Worm (Caenorhabditis elegans): ENCODE results near the gene R151.8.

Gene R151.8

DNA sequence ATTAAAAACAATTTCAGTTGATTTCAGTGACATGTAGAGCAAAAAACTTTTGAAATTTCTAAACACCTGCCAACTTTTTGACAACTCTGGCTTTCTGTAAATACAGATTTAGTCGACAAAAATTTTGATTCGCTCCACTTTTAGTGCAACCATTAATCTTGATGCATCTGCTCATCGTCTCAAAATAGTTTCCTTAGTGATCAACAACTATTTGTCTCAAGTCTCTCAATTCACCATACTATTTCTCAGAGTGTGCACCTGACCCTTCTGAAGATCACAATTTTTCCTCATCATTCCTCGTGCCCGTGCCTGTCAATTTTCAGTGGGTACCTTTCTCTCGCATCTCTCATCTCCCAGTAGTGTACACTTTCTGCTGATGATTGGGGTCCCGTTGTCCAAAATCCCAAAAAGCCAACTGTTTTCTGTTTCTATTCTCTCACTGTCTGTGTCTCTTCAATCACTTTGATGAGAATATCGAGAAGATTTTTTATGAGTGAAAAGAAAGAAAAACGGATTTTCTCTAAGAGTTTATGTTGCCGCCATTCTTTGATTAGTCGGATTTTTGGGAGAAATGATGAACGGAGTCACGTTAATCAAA, 12.6 kb downstream of the R151.8 start (continued):
- no peak for TF ChIP-seq ZK546.5 (tag; optimal IDR thresholded peaks at IDR 0.05)
- TF ChIP-seq spr-3 (GFP tag; optimal IDR thresholded peaks at IDR 0.05), result no peak
- no peak for TF ChIP-seq ctbp-1 (GFP tag; IDR thresholded peaks at IDR 0.05)
- no peak for TF ChIP-seq snpc-4 (tag; optimal IDR thresholded peaks at IDR 0.05)
- no peak for TF ChIP-seq Y105C5A.15 (GFP tag; IDR thresholded peaks at IDR 0.05)
- no peak for TF ChIP-seq R02D3.7 (tag; optimal IDR thresholded peaks at IDR 0.05)
- no peak for TF ChIP-seq snpc-1.2 (GFP tag; IDR thresholded peaks at IDR 0.05)
- TF ChIP-seq nhr-102 (tag; optimal IDR thresholded peaks at IDR 0.05), result no peak
- TF ChIP-seq ceh-82 (tag; optimal IDR thresholded peaks at IDR 0.05), result no peak
- TF ChIP-seq F26F4.8 (GFP tag; conservative IDR thresholded peaks at IDR 0.05), result no peak
- no peak for TF ChIP-seq F49E8.2 (tag; optimal IDR thresholded peaks at IDR 0.05; ENCODE audit: borderline replicate concordance)
- no peak for TF ChIP-seq pha-4 (GFP tag; IDR thresholded peaks at IDR 0.05)
- TF ChIP-seq pha-4 (tag; optimal IDR thresholded peaks at IDR 0.05), result no peak
- no peak for TF ChIP-seq nhr-77 (tag; optimal IDR thresholded peaks at IDR 0.05)
- TF ChIP-seq nhr-28 (tag; optimal IDR thresholded peaks at IDR 0.05), result peak; percentile 5
- TF ChIP-seq nhr-42 (GFP tag; IDR thresholded peaks at IDR 0.05), result no peak
- no peak for TF ChIP-seq ceh-32 (tag; optimal IDR thresholded peaks at IDR 0.05; ENCODE audit: poor library complexity)
- TF ChIP-seq attf-4 (tag; optimal IDR thresholded peaks at IDR 0.05), result no peak
- TF ChIP-seq hif-1 (tag; optimal IDR thresholded peaks at IDR 0.05), result no peak
- no peak for TF ChIP-seq saeg-2 (GFP tag; IDR thresholded peaks at IDR 0.05)
- TF ChIP-seq gei-8 (GFP tag; optimal IDR thresholded peaks at IDR 0.05), result no peak
- TF ChIP-seq mdt-29 (GFP tag; IDR thresholded peaks at IDR 0.05), result no peak
- no peak for TF ChIP-seq vab-7 (GFP tag; IDR thresholded peaks at IDR 0.05)
- TF ChIP-seq hlh-30 (tag; optimal IDR thresholded peaks at IDR 0.05; ENCODE audit: insufficient read depth), result peak; percentile 68
- TF ChIP-seq T26A8.4 (GFP tag; IDR thresholded peaks at IDR 0.05), result no peak
- no peak for TF ChIP-seq madf-9 (GFP tag; conservative IDR thresholded peaks at IDR 0.05)
- no peak for TF ChIP-seq mxl-3 (GFP tag; optimal IDR thresholded peaks at IDR 0.05)
- TF ChIP-seq lin-29 (GFP tag; IDR thresholded peaks at IDR 0.05), result no peak
- TF ChIP-seq zip-11 (GFP tag; IDR thresholded peaks at IDR 0.05), result no peak
- TF ChIP-seq ceh-62 (tag; optimal IDR thresholded peaks at IDR 0.05), result no peak
- TF ChIP-seq rbr-2 (tag; optimal IDR thresholded peaks at IDR 0.05), result no peak
- TF ChIP-seq php-3 (GFP tag; IDR thresholded peaks at IDR 0.05), result no peak
- TF ChIP-seq hmg-1.1 (GFP tag; IDR thresholded peaks at IDR 0.05), result no peak
- TF ChIP-seq nhr-6 (tag; optimal IDR thresholded peaks at IDR 0.05), result no peak
- no peak for TF ChIP-seq jun-1 (tag; optimal IDR thresholded peaks at IDR 0.05)
- TF ChIP-seq lin-1 (GFP tag; IDR thresholded peaks at IDR 0.05), result no peak
- TF ChIP-seq lim-7 (GFP tag; IDR thresholded peaks at IDR 0.05), result no peak
- no peak for TF ChIP-seq zip-2 (tag; optimal IDR thresholded peaks at IDR 0.05)
- no peak for TF ChIP-seq nhr-10 (tag; optimal IDR thresholded peaks at IDR 0.05)
- no peak for TF ChIP-seq nhr-111 (GFP tag; optimal IDR thresholded peaks at IDR 0.05)
- TF ChIP-seq F44E2.7 (GFP tag; IDR thresholded peaks at IDR 0.05), result no peak
- TF ChIP-seq mdl-1 (tag; optimal IDR thresholded peaks at IDR 0.05), result peak in 1 of 2 experiments; percentile 0
- TF ChIP-seq lin-38 (GFP tag; IDR thresholded peaks at IDR 0.05), result no peak
- no peak for TF ChIP-seq mxl-2 (GFP tag; conservative IDR thresholded peaks at IDR 0.05)
- TF ChIP-seq dmd-9 (GFP tag; IDR thresholded peaks at IDR 0.05), result no peak
- TF ChIP-seq nhr-76 (tag; optimal IDR thresholded peaks at IDR 0.05), result no peak
- peak; percentile 68 for TF ChIP-seq hlh-11 (tag; optimal IDR thresholded peaks at IDR 0.05)
- TF ChIP-seq nhr-25 (tag; optimal IDR thresholded peaks at IDR 0.05; ENCODE audit: borderline replicate concordance, insufficient read depth), result no peak
- no peak for TF ChIP-seq zfp-2 (tag; optimal IDR thresholded peaks at IDR 0.05)
- TF ChIP-seq pqm-1 (tag; optimal IDR thresholded peaks at IDR 0.05), result no peak
- TF ChIP-seq aly-2 (tag; optimal IDR thresholded peaks at IDR 0.05), result no peak
- 0 out of 2 replicates have a peak, but pooled peaks have one; percentile 48 for TF ChIP-seq ceh-20 (GFP tag; IDR thresholded peaks at IDR 0.05)

Data from whole organism, L4 larva.